Worm (Caenorhabditis elegans) whole organism, late embryonic: ENCODE data around the gene clc-31.

Experiments
- fkh-10 ChIP-seq: fragments of 150-350 bp; optimal IDR thresholded peaks from 2 replicates; lab custom pipeline; 2014; ENCODE audit warnings: missing biosample characterization, missing genetic modification reagents, missing genetic modification characterization
- pha-4 ChIP-seq: fragments of 150-350 bp; optimal IDR thresholded peaks from 2 replicates; lab custom pipeline; 2018; ENCODE audit warnings: missing biosample characterization, missing genetic modification reagents, missing genetic modification characterization

DNA sequence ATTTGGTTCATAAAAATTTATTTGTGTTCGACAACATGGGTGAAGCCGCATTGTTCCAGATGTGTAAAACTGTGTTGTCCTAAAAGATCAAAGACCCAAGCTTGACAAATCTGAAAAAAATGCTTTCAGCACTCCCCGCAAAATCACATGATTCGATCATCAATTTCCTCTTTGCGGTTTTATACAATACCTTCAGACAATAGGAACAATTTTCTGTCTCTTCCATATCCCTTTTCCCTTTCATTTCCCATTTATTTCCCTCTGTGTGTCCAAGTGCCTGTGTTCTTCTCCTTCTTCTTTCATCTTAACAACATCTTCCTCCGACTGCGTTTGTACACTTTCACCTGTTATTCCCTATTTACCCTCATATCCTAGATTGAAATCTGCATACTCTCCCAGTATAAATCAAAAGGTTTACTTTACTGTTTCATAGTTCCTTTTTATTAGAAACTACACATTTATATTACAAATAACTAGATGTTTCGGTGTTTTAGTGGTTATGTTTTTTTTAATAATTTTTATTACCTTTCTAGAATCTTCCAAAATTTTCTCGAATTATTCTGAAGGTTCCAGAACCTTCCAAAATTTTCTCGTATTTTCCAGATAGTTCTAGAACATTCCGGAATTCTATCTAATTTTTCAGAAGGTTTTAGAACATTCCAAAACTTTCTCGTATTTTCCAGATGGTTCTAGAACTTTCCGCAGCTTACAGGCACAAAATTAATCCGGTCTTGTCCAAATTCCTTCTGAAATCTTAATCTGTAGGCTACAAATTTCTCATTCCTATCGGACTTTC lies 39.1 kb upstream of the clc-31 start, which contains the start of gene K01A2.5:
- no peak for TF ChIP-seq pha-4 (tag; lab: Kevin White, UChicago)
- TF ChIP-seq fkh-10 (GFP tag; lab: Kevin White, UChicago) = no peak
